Fruit fly (Drosophila melanogaster) whole organism, pupa: ENCODE measurements around the gene CG1943.

Source experiments
- CG13204 ChIP-seq: fragments of 200-800 bp; sonication (Bioruptor generic); optimal IDR thresholded peaks from 2 replicates; lab custom pipeline; 2018; ENCODE audit warnings: missing biosample characterization, mild to moderate bottlenecking, missing genetic modification characterization, moderate library complexity
- CG14655 ChIP-seq: fragments of 200-800 bp; sonication (Bioruptor generic); optimal IDR thresholded peaks from 3 replicates; lab custom pipeline; 2017; ENCODE audit warnings: mild to moderate bottlenecking, missing biosample characterization, missing genetic modification reagents, missing genetic modification characterization
- CG4496 ChIP-seq: fragments of 200-800 bp; sonication (Bioruptor generic); IDR thresholded peaks from 3 replicates; pipeline ENCODE4 v1.3.6; 2022; ENCODE audit warnings: missing biosample characterization, missing genetic modification characterization
- CG8301 ChIP-seq: fragments of 200-800 bp; sonication (Bioruptor generic); optimal IDR thresholded peaks from 2 replicates; lab custom pipeline; 2018; ENCODE audit warnings: missing biosample characterization, mild to moderate bottlenecking, missing genetic modification characterization
- Snoo ChIP-seq: fragments of 200-800 bp; sonication (Bioruptor generic); optimal IDR thresholded peaks from 3 replicates; lab custom pipeline; 2017; ENCODE audit warnings: missing biosample characterization, mild to moderate bottlenecking, missing genetic modification characterization, inconsistent platforms
- fd96Ca ChIP-seq: fragments of 200-800 bp; sonication (Bioruptor generic); IDR thresholded peaks from 3 replicates; pipeline ENCODE4 v1.3.6; 2022; ENCODE audit warnings: missing biosample characterization, missing genetic modification characterization
- gl ChIP-seq: fragments of 200-800 bp; sonication (Bioruptor generic); optimal IDR thresholded peaks from 2 replicates; lab custom pipeline; 2018; ENCODE audit warnings: missing biosample characterization, mild to moderate bottlenecking, missing genetic modification characterization
- rn ChIP-seq: fragments of 200-800 bp; sonication (Bioruptor generic); IDR thresholded peaks from 2 replicates; pipeline ENCODE4 v1.3.6; 2022; ENCODE audit warnings: missing biosample characterization, missing genetic modification characterization

dm6 chr3R:7108589-7109312, 34.1 kb downstream of the CG1943 start:
- TF ChIP-seq CG14655, result peak; percentile 98
- no peak for TF ChIP-seq rn
- TF ChIP-seq fd96Ca, result no peak
- peak; percentile 71 for TF ChIP-seq CG13204 (GFP tag; lab: Kevin White, UChicago)
- TF ChIP-seq Snoo, result peak; percentile 95
- peak; percentile 68 for TF ChIP-seq gl
- peak; percentile 98 for TF ChIP-seq CG8301 (tag; lab: Kevin White, UChicago)
- no peak for TF ChIP-seq CG4496
